Worm (Caenorhabditis elegans) whole organism, early embryonic: ENCODE measurements around the gene tbc-1.

Source experiments
- aly-1 ChIP-seq: sonication (generic microtip); optimal IDR thresholded peaks from 2 replicates; lab custom pipeline; 2016; ENCODE audit warnings: missing genetic modification characterization, missing compliant biosample characterization
- ama-1 ChIP-seq: fragments of 150-350 bp; optimal IDR thresholded peaks from 2 replicates; lab custom pipeline; 2014
- ceh-13 ChIP-seq: fragments of 200-800 bp; sonication (Bioruptor generic); optimal IDR thresholded peaks from 2 replicates; lab custom pipeline; 2018; ENCODE audit warnings: mild to moderate bottlenecking, missing genetic modification characterization, missing compliant biosample characterization
- flt-1 ChIP-seq: fragments of 200-800 bp; sonication (Bioruptor generic); IDR thresholded peaks from 2 replicates; pipeline ENCODE4 v1.3.6; 2022; ENCODE audit warnings: missing genetic modification characterization, missing compliant biosample characterization
- hmbx-1 ChIP-seq: sonication (generic microtip); optimal IDR thresholded peaks from 2 replicates; lab custom pipeline; 2016; ENCODE audit warnings: mild to moderate bottlenecking, missing genetic modification characterization, missing compliant biosample characterization
- hmg-4 ChIP-seq: fragments of 200-800 bp; sonication (Bioruptor generic); optimal IDR thresholded peaks from 2 replicates; lab custom pipeline; 2018; ENCODE audit warnings: mild to moderate bottlenecking, missing genetic modification characterization, missing compliant biosample characterization
- hnd-1 ChIP-seq: sonication (generic microtip); optimal IDR thresholded peaks from 2 replicates; lab custom pipeline; 2016; ENCODE audit warnings: missing genetic modification characterization, missing compliant biosample characterization
- sea-1 ChIP-seq: fragments of 200-800 bp; sonication (Bioruptor generic); conservative IDR thresholded peaks from 2 replicates; pipeline ENCODE4 v1.3.6; 2022; ENCODE audit warnings: missing genetic modification characterization, missing compliant biosample characterization

DNA sequence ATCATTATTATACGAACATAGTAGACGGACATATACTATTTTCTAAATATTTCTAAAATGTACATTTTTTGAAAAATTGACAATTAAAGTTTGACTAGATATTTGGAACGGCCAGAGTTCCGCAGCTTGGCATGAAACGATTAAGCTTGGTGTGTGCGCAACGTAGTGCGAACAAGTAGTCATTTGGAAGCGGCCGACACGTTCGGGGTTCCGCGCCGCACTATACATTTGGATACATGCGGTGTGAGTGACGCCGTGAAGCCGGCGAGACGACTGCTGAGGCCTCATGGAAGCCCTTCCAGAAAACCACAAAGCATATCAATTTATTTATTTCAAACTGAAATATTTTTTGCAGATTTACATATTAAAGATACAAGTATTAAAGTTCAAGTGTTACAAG is 32.4 kb upstream of the tbc-1 start:
- TF ChIP-seq aly-1 (tag; lab: Kevin White, UChicago) (no peak), sea-1 (GFP tag; lab: Robert Waterston, UW) (no peak), ama-1 (lab: Kevin White, UChicago) (no peak), hmg-4 (GFP tag; lab: Kevin White, UChicago) (no peak), ceh-13 (GFP tag; lab: Kevin White, UChicago) (no peak), hmbx-1 (no peak), flt-1 (no peak), hnd-1 (tag; lab: Kevin White, UChicago) (no peak)
